Worm (Caenorhabditis elegans) whole organism, early embryonic: ENCODE results near the gene unc-50.

ENCODE experiments used
- ama-1 ChIP-seq: fragments of 150-350 bp; optimal IDR thresholded peaks from 2 replicates; lab custom pipeline; 2014
- hmg-4 ChIP-seq: fragments of 200-800 bp; sonication (Bioruptor generic); optimal IDR thresholded peaks from 2 replicates; lab custom pipeline; 2018; ENCODE audit warnings: mild to moderate bottlenecking, missing genetic modification characterization, missing compliant biosample characterization
- hnd-1 ChIP-seq: sonication (generic microtip); optimal IDR thresholded peaks from 2 replicates; lab custom pipeline; 2016; ENCODE audit warnings: missing genetic modification characterization, missing compliant biosample characterization

DNA sequence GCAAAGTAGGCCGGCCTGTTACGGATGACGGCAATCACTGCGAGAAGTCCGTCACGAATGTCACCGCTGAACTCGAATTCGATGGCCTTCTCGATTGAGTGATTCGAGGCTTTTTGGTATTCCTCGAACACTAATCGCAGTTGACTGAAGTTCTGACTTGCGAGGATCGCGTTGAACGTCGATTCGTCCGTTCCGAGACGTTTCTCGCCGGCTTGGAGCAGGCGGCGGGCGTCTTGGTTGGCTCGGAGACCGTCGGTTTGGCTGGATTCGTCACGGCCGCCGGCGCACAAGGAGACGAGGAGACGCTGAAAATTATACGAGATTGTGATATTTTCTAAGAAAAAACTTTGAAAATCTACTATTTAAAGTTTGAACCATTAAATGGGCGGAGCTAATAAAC, 8.4 kb upstream of the unc-50 start:
- TF ChIP-seq hnd-1 (tag; lab: Kevin White, UChicago) (no peak), hmg-4 (GFP tag; lab: Kevin White, UChicago) (no peak), ama-1 (lab: Kevin White, UChicago) (no peak)
